Fruit fly (Drosophila melanogaster) Kc167 (cell line): ENCODE measurements around the gene rdgA.

Source experiments
- Myc ChIP-seq: fragments of >200 bp; optimal IDR thresholded peaks from 2 replicates; lab custom pipeline; 2017; ENCODE audit warnings: missing external identifiers
- h ChIP-seq: fragments of >200 bp; optimal IDR thresholded peaks from 3 replicates; lab custom pipeline; 2018; ENCODE audit warnings: missing external identifiers
- insv ChIP-seq: fragments of >200 bp; optimal IDR thresholded peaks from 3 replicates; lab custom pipeline; 2018; ENCODE audit warnings: missing external identifiers
- psq ChIP-seq: fragments of >200 bp; optimal IDR thresholded peaks from 2 replicates; lab custom pipeline; 2017; ENCODE audit warnings: missing external identifiers
- ttk ChIP-seq: sonication (Bioruptor generic); optimal IDR thresholded peaks from 2 replicates; lab custom pipeline; 2017; ENCODE audit warnings: missing external identifiers

dm6 chrX:8867481-8867880 is 39.4 kb upstream of the rdgA start:
- TF ChIP-seq psq (no peak), ttk (lab: Kevin White, UChicago) (no peak), Myc (lab: Kevin White, UChicago) (no peak), h (lab: Kevin White, UChicago) (no peak), insv (lab: Kevin White, UChicago) (no peak)
